Worm (Caenorhabditis elegans) whole organism, late embryonic: ENCODE data around the gene F42A9.3.
A peak's percentile ranks its signal among the peaks of the same experiment; 100 is the strongest.

Experiments
- C38D4.7 ChIP-seq: fragments of 200-800 bp; sonication (Bioruptor generic); optimal IDR thresholded peaks from 2 replicates; lab custom pipeline; 2018; ENCODE audit warnings: mild to moderate bottlenecking, missing genetic modification characterization, moderate library complexity, missing compliant biosample characterization
- F13H6.1 ChIP-seq: sonication (generic microtip); optimal IDR thresholded peaks from 2 replicates; lab custom pipeline; 2016; ENCODE audit warnings: missing genetic modification characterization, missing compliant biosample characterization
- ahr-1 ChIP-seq: sonication (generic microtip); optimal IDR thresholded peaks from 2 replicates; lab custom pipeline; 2016; ENCODE audit warnings: missing genetic modification characterization, missing compliant biosample characterization
- ceh-18 ChIP-seq: sonication (generic microtip); optimal IDR thresholded peaks from 2 replicates; lab custom pipeline; 2016; ENCODE audit warnings: missing genetic modification characterization, missing compliant biosample characterization
- ceh-22 ChIP-seq: sonication (generic microtip); optimal IDR thresholded peaks from 2 replicates; lab custom pipeline; 2017; ENCODE audit warnings: missing biosample characterization, missing genetic modification characterization
- ceh-24 ChIP-seq: sonication (generic microtip); optimal IDR thresholded peaks from 2 replicates; lab custom pipeline; 2016; ENCODE audit warnings: mild to moderate bottlenecking, missing genetic modification characterization, missing compliant biosample characterization
- ceh-34 ChIP-seq: sonication (generic microtip); optimal IDR thresholded peaks from 2 replicates; lab custom pipeline; 2016; ENCODE audit warnings: mild to moderate bottlenecking, missing genetic modification characterization, missing compliant biosample characterization
- ceh-48 ChIP-seq: sonication (generic microtip); optimal IDR thresholded peaks from 2 replicates; lab custom pipeline; 2016; ENCODE audit warnings: missing genetic modification characterization, inconsistent platforms, missing compliant biosample characterization
- ceh-6 ChIP-seq: fragments of 200-800 bp; sonication (Bioruptor generic); optimal IDR thresholded peaks from 2 replicates; lab custom pipeline; 2018; ENCODE audit warnings: mild to moderate bottlenecking, missing genetic modification characterization, missing compliant biosample characterization
- dmd-4 ChIP-seq: sonication (generic microtip); optimal IDR thresholded peaks from 2 replicates; lab custom pipeline; 2016; ENCODE audit warnings: borderline replicate concordance, missing genetic modification characterization, missing compliant biosample characterization
- elt-4 ChIP-seq: sonication (generic microtip); optimal IDR thresholded peaks from 2 replicates; lab custom pipeline; 2016; ENCODE audit warnings: missing genetic modification characterization, missing compliant biosample characterization
- eyg-1 ChIP-seq: sonication (generic microtip); optimal IDR thresholded peaks from 2 replicates; lab custom pipeline; 2016; ENCODE audit warnings: missing genotype, missing genetic modification characterization, missing compliant biosample characterization
- fkh-6 ChIP-seq: sonication (generic microtip); optimal IDR thresholded peaks from 2 replicates; lab custom pipeline; 2016; ENCODE audit warnings: missing genetic modification characterization, missing compliant biosample characterization
- hlh-13 ChIP-seq: fragments of 200-800 bp; sonication (Bioruptor generic); optimal IDR thresholded peaks from 2 replicates; lab custom pipeline; 2018; ENCODE audit warnings: mild to moderate bottlenecking, missing genetic modification characterization, missing compliant biosample characterization
- hlh-6 ChIP-seq: sonication (generic microtip); optimal IDR thresholded peaks from 2 replicates; lab custom pipeline; 2016; ENCODE audit warnings: missing genotype, missing genetic modification characterization, missing compliant biosample characterization
- madf-2 ChIP-seq: sonication (generic microtip); optimal IDR thresholded peaks from 2 replicates; lab custom pipeline; 2017; ENCODE audit warnings: missing genetic modification characterization, missing compliant biosample characterization
- nfya-1 ChIP-seq: sonication (generic microtip); optimal IDR thresholded peaks from 2 replicates; lab custom pipeline; 2017; ENCODE audit warnings: missing genetic modification characterization, mild to moderate bottlenecking, missing compliant biosample characterization, antibody characterized with exemption, moderate library complexity
- nhr-11 ChIP-seq: fragments of 150-350 bp; optimal IDR thresholded peaks from 2 replicates; lab custom pipeline; 2014; ENCODE audit warnings: missing biosample characterization, missing genetic modification characterization
- npax-4 ChIP-seq: sonication (generic microtip); optimal IDR thresholded peaks from 2 replicates; lab custom pipeline; 2016; ENCODE audit warnings: missing genetic modification characterization, missing compliant biosample characterization
- pat-9 ChIP-seq: fragments of 200-800 bp; sonication (Bioruptor generic); optimal IDR thresholded peaks from 2 replicates; lab custom pipeline; 2018; ENCODE audit warnings: mild to moderate bottlenecking, missing genetic modification characterization, moderate library complexity, missing compliant biosample characterization
- pha-2 ChIP-seq: sonication (generic microtip); optimal IDR thresholded peaks from 2 replicates; lab custom pipeline; 2017; ENCODE audit warnings: mild to moderate bottlenecking, missing genetic modification characterization, missing compliant biosample characterization
- pha-4 ChIP-seq: fragments of 150-350 bp; optimal IDR thresholded peaks from 2 replicates; lab custom pipeline; 2018; ENCODE audit warnings: missing biosample characterization, missing genetic modification reagents, missing genetic modification characterization
- pros-1 ChIP-seq: fragments of 150-350 bp; optimal IDR thresholded peaks from 2 replicates; lab custom pipeline; 2014; ENCODE audit warnings: missing biosample characterization, missing genetic modification reagents, missing genetic modification characterization
- ref-2 ChIP-seq: sonication (generic microtip); optimal IDR thresholded peaks from 2 replicates; lab custom pipeline; 2016; ENCODE audit warnings: missing genetic modification characterization, missing compliant biosample characterization
- rnt-1 ChIP-seq: sonication (generic microtip); optimal IDR thresholded peaks from 2 replicates; lab custom pipeline; 2016; ENCODE audit warnings: missing genetic modification characterization, missing compliant biosample characterization
- sox-4 ChIP-seq: sonication (generic microtip); optimal IDR thresholded peaks from 2 replicates; lab custom pipeline; 2017; ENCODE audit warnings: mild to moderate bottlenecking, missing genetic modification characterization, inconsistent platforms, missing compliant biosample characterization
- tbx-2 ChIP-seq: sonication (generic microtip); optimal IDR thresholded peaks from 2 replicates; lab custom pipeline; 2016; ENCODE audit warnings: missing genetic modification characterization, missing compliant biosample characterization
- ttx-3 ChIP-seq: sonication (generic microtip); optimal IDR thresholded peaks from 2 replicates; lab custom pipeline; 2016; ENCODE audit warnings: missing genetic modification reagents, missing genetic modification characterization, missing compliant biosample characterization
- unc-55 ChIP-seq: sonication (generic microtip); optimal IDR thresholded peaks from 2 replicates; lab custom pipeline; 2017; ENCODE audit warnings: missing biosample characterization, missing genetic modification reagents, missing genetic modification characterization

The F42A9.3 gene

ce11 chrIV:8595767-8596166 is 21.3 kb upstream of the F42A9.3 start, which contains the start of gene clec-181:
clec-181 (plus strand) TSS chrIV:8596067.
- TF ChIP-seq pat-9 (tag; lab: Kevin White, UChicago) (no peak), eyg-1 (tag; lab: Kevin White, UChicago) (no peak), elt-4 (no peak), ref-2 (tag; lab: Kevin White, UChicago) (no peak), pros-1 (tag; lab: Kevin White, UChicago) (no peak), ceh-48 (no peak)
- TF ChIP-seq, all 69 proteins: peak for 0

DNA sequence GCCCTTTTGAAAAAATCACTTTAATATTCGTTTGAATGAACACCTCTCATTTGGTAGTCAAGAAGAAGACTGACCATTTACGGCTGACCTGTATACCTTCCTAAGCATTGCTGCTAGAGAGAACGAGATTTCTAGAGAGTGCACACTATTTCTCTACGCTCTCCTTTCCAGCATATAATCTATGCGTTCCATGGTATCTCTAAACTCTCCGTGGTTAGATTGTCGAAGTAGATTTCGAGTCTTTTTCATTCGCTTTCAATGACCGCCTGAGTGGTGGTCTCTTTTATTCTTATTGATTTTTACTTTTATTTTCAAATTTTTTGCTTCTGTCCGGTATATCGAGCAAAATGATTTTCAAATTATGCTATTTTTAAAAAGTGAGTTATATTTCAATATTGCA is 19.6 kb upstream of the F42A9.3 start:
- TF ChIP-seq ceh-24 = no peak
- TF ChIP-seq pha-4 (tag; lab: Kevin White, UChicago) = no peak
- TF ChIP-seq hlh-13 (GFP tag; lab: Kevin White, UChicago) = no peak
- no peak for TF ChIP-seq rnt-1
- peak; percentile 44 for TF ChIP-seq nfya-1 (tag; lab: Kevin White, UChicago)
- no peak for TF ChIP-seq ceh-18 (tag; lab: Kevin White, UChicago)
- TF ChIP-seq ceh-22 = no peak
- TF ChIP-seq ttx-3 (tag; lab: Kevin White, UChicago) = no peak
- peak; percentile 19 for TF ChIP-seq ceh-48
- TF ChIP-seq ahr-1 (tag; lab: Kevin White, UChicago) = no peak

- no peak for TF ChIP-seq C38D4.7 (GFP tag; lab: Kevin White, UChicago)
Observed at ce11 chrIV:8600712-8601330, 16.2 kb upstream of the F42A9.3 start, which contains the start of gene Y59H11AR.4. Y59H11AR.4 (minus strand) TSS chrIV:8600762.

ce11 chrIV:8602877-8603276 is 14.2 kb upstream of the F42A9.3 start, which contains the start of gene Y59H11AR.10:
Y59H11AR.10 (plus strand) TSS chrIV:8603177.
- TF ChIP-seq C38D4.7 (GFP tag; lab: Kevin White, UChicago) = no peak
- no peak for TF ChIP-seq tbx-2 (tag; lab: Kevin White, UChicago)
- no peak for TF ChIP-seq unc-55 (GFP tag; lab: Kevin White, UChicago)
- TF ChIP-seq pat-9 (tag; lab: Kevin White, UChicago) = no peak
- no peak for TF ChIP-seq dmd-4 (tag; lab: Kevin White, UChicago)
- no peak for TF ChIP-seq ceh-34 (tag; lab: Kevin White, UChicago)
- no peak for TF ChIP-seq nhr-11 (tag; lab: Kevin White, UChicago)
- TF ChIP-seq ttx-3 (tag; lab: Kevin White, UChicago) = no peak

DNA sequence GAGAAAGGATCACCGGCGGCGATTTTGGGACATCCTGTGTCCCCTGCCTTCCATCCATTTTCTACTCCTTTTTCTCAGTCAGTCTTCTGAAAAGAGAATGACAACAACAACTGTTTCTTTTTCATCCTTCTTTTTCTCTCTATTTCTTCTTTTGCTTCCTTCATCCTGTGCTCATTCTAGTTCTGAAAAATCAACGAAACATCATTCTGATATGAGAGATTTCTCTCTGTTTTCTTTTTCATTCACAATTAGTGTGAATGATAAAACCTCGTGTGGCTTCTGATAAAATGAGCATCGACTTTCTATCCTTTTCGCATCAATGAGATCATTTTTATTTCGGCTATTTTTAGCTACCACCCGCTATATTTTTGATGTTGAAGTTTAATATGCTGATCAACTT is 11.8 kb upstream of the F42A9.3 start:
- TF ChIP-seq ceh-24 = no peak
- no peak for TF ChIP-seq pros-1 (tag; lab: Kevin White, UChicago)
- TF ChIP-seq elt-4 = no peak
- no peak for TF ChIP-seq C38D4.7 (GFP tag; lab: Kevin White, UChicago)
- TF ChIP-seq pha-2 (tag; lab: Kevin White, UChicago) = no peak
- TF ChIP-seq unc-55 (GFP tag; lab: Kevin White, UChicago) = peak; percentile 16
- TF ChIP-seq sox-4 (tag; lab: Kevin White, UChicago) = no peak
- TF ChIP-seq eyg-1 (tag; lab: Kevin White, UChicago) = no peak
- TF ChIP-seq fkh-6 = no peak
- TF ChIP-seq ceh-18 (tag; lab: Kevin White, UChicago) = peak; percentile 63

- TF ChIP-seq dmd-4 (tag; lab: Kevin White, UChicago) = no peak
- no peak for TF ChIP-seq hlh-6 (tag; lab: Kevin White, UChicago)
- TF ChIP-seq F13H6.1 (tag; lab: Kevin White, UChicago) = no peak
- no peak for TF ChIP-seq madf-2 (tag; lab: Kevin White, UChicago)
- no peak for TF ChIP-seq npax-4 (tag; lab: Kevin White, UChicago)
- TF ChIP-seq ceh-6 (GFP tag; lab: Kevin White, UChicago) = no peak
- no peak for TF ChIP-seq ceh-24
Observed at ce11 chrIV:8608204-8608603, 8.9 kb upstream of the F42A9.3 start.
